Fruit fly (Drosophila melanogaster): ENCODE data around the gene vir-1.
A peak's percentile ranks its signal among the peaks of the same experiment; 100 is the strongest.

vir-1 gene

dm6 chr2L:12459841-12460240 lies 36.6 kb upstream of the vir-1 start:
- no peak for TF ChIP-seq Hnf4 (GFP tag; optimal IDR thresholded peaks at IDR 0.05)
- no peak for TF ChIP-seq CrebA (GFP tag; optimal IDR thresholded peaks at IDR 0.05; ENCODE audit: borderline replicate concordance)
- no peak for TF ChIP-seq GATAd (GFP tag; optimal IDR thresholded peaks at IDR 0.05)
- TF ChIP-seq ey (GFP tag; optimal IDR thresholded peaks at IDR 0.05), result no peak
- TF ChIP-seq dmrt93B (GFP tag; optimal IDR thresholded peaks at IDR 0.05), result no peak
- TF ChIP-seq Rel (GFP tag; optimal IDR thresholded peaks at IDR 0.05), result no peak
- TF ChIP-seq Rel (tag; optimal IDR thresholded peaks at IDR 0.05), result no peak
- no peak for TF ChIP-seq dl (GFP tag; optimal IDR thresholded peaks at IDR 0.05; ENCODE audit: insufficient read depth in 1 of 2, partially characterized antibody in 2 of 2)
- no peak for TF ChIP-seq N (GFP tag; optimal IDR thresholded peaks at IDR 0.05)
- TF ChIP-seq usp (GFP tag; optimal IDR thresholded peaks at IDR 0.05), result no peak
- no peak for TF ChIP-seq psq (GFP tag; optimal IDR thresholded peaks at IDR 0.05)
- no peak for TF ChIP-seq fru (GFP tag; optimal IDR thresholded peaks at IDR 0.05)
- no peak for TF ChIP-seq dsf (GFP tag; optimal IDR thresholded peaks at IDR 0.05; ENCODE audit: borderline replicate concordance)
- no peak for TF ChIP-seq Dfd (GFP tag; optimal IDR thresholded peaks at IDR 0.05)
- no peak for TF ChIP-seq Hr83 (GFP tag; optimal IDR thresholded peaks at IDR 0.05; ENCODE audit: poor library complexity, severe bottlenecking)

- no peak for TF ChIP-seq lola (GFP tag; optimal IDR thresholded peaks at IDR 0.05)
- TF ChIP-seq sage (GFP tag; optimal IDR thresholded peaks at IDR 0.05), result peak; percentile 32
Measured at dm6 chr2L:12459191-12459590, 36.0 kb upstream of the vir-1 start.

- TF ChIP-seq Hr83 (GFP tag; optimal IDR thresholded peaks at IDR 0.05; ENCODE audit: poor library complexity, severe bottlenecking) (no peak), Sp1 (GFP tag; optimal IDR thresholded peaks at IDR 0.05) (no peak), dsf (GFP tag; optimal IDR thresholded peaks at IDR 0.05; ENCODE audit: borderline replicate concordance) (no peak), h (GFP tag; optimal IDR thresholded peaks at IDR 0.05) (no peak), tai (GFP tag; optimal IDR thresholded peaks at IDR 0.05) (no peak), ey (GFP tag; optimal IDR thresholded peaks at IDR 0.05) (no peak), jim (GFP tag; optimal IDR thresholded peaks at IDR 0.05) (no peak), brk (GFP tag; optimal IDR thresholded peaks at IDR 0.05) (no peak)
Measured at dm6 chr2L:12457715-12458114, 34.5 kb upstream of the vir-1 start.

dm6 chr2L:12457201-12457600 lies 34.0 kb upstream of the vir-1 start:
- peak; percentile 5 for TF ChIP-seq Hr83 (GFP tag; optimal IDR thresholded peaks at IDR 0.05; ENCODE audit: poor library complexity, severe bottlenecking)
- peak; percentile 28 for TF ChIP-seq rgr (GFP tag; optimal IDR thresholded peaks at IDR 0.05)
- TF ChIP-seq CG32264 (GFP tag; optimal IDR thresholded peaks at IDR 0.05), result peak; percentile 6
- TF ChIP-seq ey (GFP tag; optimal IDR thresholded peaks at IDR 0.05), result no peak

- TF ChIP-seq jim (GFP tag; optimal IDR thresholded peaks at IDR 0.05), result no peak
- no peak for TF ChIP-seq Jra (GFP tag; optimal IDR thresholded peaks at IDR 0.05)
- no peak for TF ChIP-seq OdsH (GFP tag; optimal IDR thresholded peaks at IDR 0.05)
- no peak for TF ChIP-seq pan (optimal IDR thresholded peaks at IDR 0.05)
- TF ChIP-seq sage (GFP tag; optimal IDR thresholded peaks at IDR 0.05), result no peak
Measured at dm6 chr2L:12455750-12456149, 32.5 kb upstream of the vir-1 start.

dm6 chr2L:12455049-12455448 lies 31.8 kb upstream of the vir-1 start:
- TF ChIP-seq Mio (GFP tag; optimal IDR thresholded peaks at IDR 0.05) (no peak), dl (GFP tag; optimal IDR thresholded peaks at IDR 0.05; ENCODE audit: insufficient read depth in 1 of 2, partially characterized antibody in 2 of 2) (no peak), Rel (GFP tag; optimal IDR thresholded peaks at IDR 0.05) (no peak), Rel (tag; optimal IDR thresholded peaks at IDR 0.05) (no peak), sage (GFP tag; optimal IDR thresholded peaks at IDR 0.05) (peak; percentile 17), Vsx2 (GFP tag; optimal IDR thresholded peaks at IDR 0.05; ENCODE audit: partially characterized antibody) (peak; percentile 76), Hnf4 (GFP tag; optimal IDR thresholded peaks at IDR 0.05) (peak; percentile 15), fru (GFP tag; optimal IDR thresholded peaks at IDR 0.05) (no peak), brk (GFP tag; optimal IDR thresholded peaks at IDR 0.05) (peak; percentile 42), Dfd (GFP tag; optimal IDR thresholded peaks at IDR 0.05) (no peak), Myc (optimal IDR thresholded peaks at IDR 0.05) (peak; percentile 85), woc (GFP tag; optimal IDR thresholded peaks at IDR 0.05) (peak; percentile 2), N (GFP tag; optimal IDR thresholded peaks at IDR 0.05) (peak; percentile 49)

Data from whole organism, wandering third instar larva.